Worm (Caenorhabditis elegans): ENCODE data around the gene epac-1.

Gene epac-1

DNA sequence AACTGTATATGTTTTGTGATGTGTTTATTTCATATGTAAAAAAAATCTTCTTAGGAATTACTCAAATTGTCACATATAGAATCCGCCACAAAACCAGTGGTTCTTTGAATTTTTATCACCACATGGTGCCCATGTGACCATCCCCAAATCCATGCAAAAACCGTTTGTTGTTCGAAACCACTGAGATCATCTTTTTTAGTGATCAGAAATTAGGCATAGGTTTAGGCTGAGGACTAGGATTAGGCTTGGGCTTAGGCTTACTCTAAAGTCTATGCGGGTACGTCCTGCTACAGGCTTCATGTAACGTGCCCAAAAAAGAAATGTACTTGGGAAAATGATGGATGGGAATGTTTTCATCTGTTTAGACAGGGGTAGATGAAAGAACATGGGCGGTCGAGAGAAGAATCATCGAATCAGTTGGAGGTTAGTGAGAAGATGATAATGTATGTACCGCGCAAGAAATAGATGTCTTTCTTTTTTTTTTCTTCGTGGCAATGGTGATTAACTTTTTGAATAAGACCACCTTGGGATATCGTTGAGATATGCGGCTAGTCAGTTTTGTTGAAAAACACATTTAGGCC is 47.4 kb downstream of the epac-1 start:
- TF ChIP-seq nhr-28 (tag; optimal IDR thresholded peaks at IDR 0.05) (peak; percentile 11), mdl-1 (tag; optimal IDR thresholded peaks at IDR 0.05) (peak in 1 of 2 experiments; percentile 1), nhr-48 (tag; optimal IDR thresholded peaks at IDR 0.05) (no peak), hlh-30 (tag; optimal IDR thresholded peaks at IDR 0.05; ENCODE audit: insufficient read depth) (peak; percentile 28), T26A8.4 (GFP tag; IDR thresholded peaks at IDR 0.05) (no peak), mxl-3 (GFP tag; optimal IDR thresholded peaks at IDR 0.05) (peak; percentile 67), hlh-11 (tag; optimal IDR thresholded peaks at IDR 0.05) (peak; percentile 33)

DNA sequence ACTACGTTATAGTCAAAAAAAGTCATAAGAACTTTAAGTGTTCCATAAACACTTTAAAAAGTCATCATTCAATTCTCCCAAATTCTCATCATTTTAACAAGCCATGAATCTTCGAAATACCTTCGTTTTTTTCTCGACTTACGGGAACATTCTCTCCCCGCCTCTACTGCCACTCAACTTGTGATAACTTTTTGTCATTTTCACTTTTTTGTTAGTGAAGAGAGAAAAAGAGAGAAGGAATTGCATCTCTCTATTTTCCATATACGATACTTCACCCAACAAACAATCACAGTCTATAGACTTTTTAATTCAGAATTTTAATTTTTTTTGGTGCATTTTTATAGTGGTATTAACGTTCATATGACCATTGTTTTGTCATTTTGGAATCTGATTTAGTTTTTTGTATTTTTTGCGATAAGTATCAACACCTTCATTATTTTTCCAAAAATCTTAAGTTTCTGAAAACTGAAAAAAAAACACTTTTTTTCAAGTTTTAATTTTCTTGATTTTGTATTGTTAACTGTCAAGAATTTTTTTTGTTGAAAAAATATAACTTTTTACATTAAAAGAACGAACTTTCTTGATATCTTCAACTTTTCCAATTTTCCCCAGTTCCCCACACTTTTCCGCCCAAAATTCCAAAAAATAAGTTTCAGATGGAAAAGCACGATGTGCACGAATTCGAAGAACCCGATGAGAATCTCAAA is 49.6 kb downstream of the epac-1 start, which contains the start of gene Y70G10A.3:
Gene Y70G10A.3 (plus strand): TSS at position 657 of the 707 bp plus-strand sequence.
- TF ChIP-seq ZK546.5 (tag; optimal IDR thresholded peaks at IDR 0.05) = no peak
- no peak for TF ChIP-seq attf-4 (tag; optimal IDR thresholded peaks at IDR 0.05)
- no peak for TF ChIP-seq ztf-7 (tag; optimal IDR thresholded peaks at IDR 0.05)
- no peak for TF ChIP-seq ceh-20 (GFP tag; IDR thresholded peaks at IDR 0.05)
- TF ChIP-seq nhr-41 (GFP tag; IDR thresholded peaks at IDR 0.05) = no peak
- no peak for TF ChIP-seq lin-38 (GFP tag; IDR thresholded peaks at IDR 0.05)
- TF ChIP-seq mdl-1 (tag; optimal IDR thresholded peaks at IDR 0.05) = no peak
- TF ChIP-seq mdt-29 (GFP tag; IDR thresholded peaks at IDR 0.05) = no peak
- no peak for TF ChIP-seq hlh-30 (tag; optimal IDR thresholded peaks at IDR 0.05; ENCODE audit: insufficient read depth)
- no peak for TF ChIP-seq fos-1 (tag; optimal IDR thresholded peaks at IDR 0.05)
- TF ChIP-seq lim-7 (GFP tag; IDR thresholded peaks at IDR 0.05) = no peak

DNA sequence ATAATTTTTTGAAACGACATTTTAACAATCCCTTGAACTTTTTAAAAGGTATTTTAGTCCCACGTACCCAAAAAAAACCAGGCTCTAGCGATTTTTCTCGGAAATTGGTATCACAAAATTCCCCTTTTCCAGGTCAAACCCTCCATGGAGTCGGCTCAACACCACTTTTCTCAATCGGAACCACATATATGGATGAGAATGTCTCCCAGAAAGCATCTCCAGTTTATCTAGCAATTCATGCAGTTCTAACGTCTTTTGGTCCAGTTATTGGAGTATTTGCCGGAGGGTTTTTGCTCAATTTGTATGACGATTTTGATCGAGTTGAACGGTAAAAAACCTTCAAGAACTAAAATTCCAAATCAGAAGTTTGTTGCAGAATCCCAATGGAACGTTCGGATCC is 51.1 kb downstream of the epac-1 start:
- peak; percentile 91 for TF ChIP-seq aha-1 (tag)
- TF ChIP-seq unc-39 (tag; optimal IDR thresholded peaks at IDR 0.05) = no peak

DNA sequence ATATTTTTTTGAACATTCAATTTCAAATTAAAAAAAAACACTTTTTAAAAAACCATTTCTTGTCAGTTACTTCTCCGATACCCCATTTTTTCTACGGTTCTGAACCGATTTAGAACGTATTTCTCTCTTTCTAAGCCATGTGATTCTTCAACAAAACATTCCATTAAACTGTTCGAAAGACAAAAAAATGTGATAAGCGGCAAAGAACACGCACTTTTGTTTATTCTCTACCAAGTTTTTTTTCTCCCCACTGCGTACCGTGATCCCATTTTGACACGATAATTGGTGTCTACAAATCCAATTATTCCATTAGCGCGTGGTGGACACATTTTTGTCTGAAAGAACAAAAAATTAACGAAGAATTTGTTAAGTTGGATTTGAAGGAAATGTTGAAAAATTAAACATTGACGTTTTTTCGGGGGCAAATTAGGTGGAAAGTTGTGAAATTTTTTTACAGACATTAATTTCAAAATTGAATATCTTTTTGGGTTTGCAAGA is 52.4 kb downstream of the epac-1 start:
- TF ChIP-seq ztf-7 (tag; optimal IDR thresholded peaks at IDR 0.05) (no peak), mxl-3 (GFP tag; optimal IDR thresholded peaks at IDR 0.05) (no peak), F44E2.7 (GFP tag; IDR thresholded peaks at IDR 0.05) (no peak), spr-1 (tag; optimal IDR thresholded peaks at IDR 0.05) (no peak), jun-1 (tag; optimal IDR thresholded peaks at IDR 0.05) (no peak), saeg-2 (GFP tag; IDR thresholded peaks at IDR 0.05) (no peak), madf-5 (GFP tag; IDR thresholded peaks at IDR 0.05) (no peak), Y105C5A.15 (GFP tag; IDR thresholded peaks at IDR 0.05) (no peak), lin-38 (GFP tag; IDR thresholded peaks at IDR 0.05) (no peak), lin-1 (GFP tag; IDR thresholded peaks at IDR 0.05) (no peak), zip-2 (tag; optimal IDR thresholded peaks at IDR 0.05) (no peak), zfp-2 (tag; optimal IDR thresholded peaks at IDR 0.05) (no peak), aha-1 (tag) (no peak), nhr-42 (GFP tag; IDR thresholded peaks at IDR 0.05) (no peak), hlh-11 (tag; optimal IDR thresholded peaks at IDR 0.05) (peak; percentile 14), nhr-25 (tag; optimal IDR thresholded peaks at IDR 0.05; ENCODE audit: borderline replicate concordance, insufficient read depth) (no peak), ceh-44 (GFP tag; IDR thresholded peaks at IDR 0.05) (no peak), unc-62 (GFP tag; optimal IDR thresholded peaks at IDR 0.05 in 1 of 2) (peak in 1 of 2 experiments; percentile 69), unc-62 (tag; optimal IDR thresholded peaks at IDR 0.05) (no peak), Y75B8A.6 (GFP tag; IDR thresholded peaks at IDR 0.05) (no peak), nhr-6 (tag; optimal IDR thresholded peaks at IDR 0.05) (no peak), ceh-20 (GFP tag; IDR thresholded peaks at IDR 0.05) (no peak), mdl-1 (tag; optimal IDR thresholded peaks at IDR 0.05) (peak in 1 of 2 experiments; percentile 45)
